Fruit fly (Drosophila melanogaster) whole organism, embryonic: Measurements from ENCODE around the gene smg.

Source experiments
- ATbp ChIP-seq: fragments of 200-800 bp; sonication (Bioruptor generic); optimal IDR thresholded peaks from 2 replicates; lab custom pipeline; 2017; ENCODE audit warnings: missing biosample characterization, mild to moderate bottlenecking, missing genetic modification characterization, missing genetic modification reagents
- C15 ChIP-seq: fragments of 200-800 bp; sonication (Bioruptor generic); IDR thresholded peaks from 3 replicates; pipeline ENCODE4 v1.3.6; 2022; ENCODE audit warnings: missing biosample characterization, missing genetic modification characterization
- CG10979 ChIP-seq: fragments of 200-800 bp; sonication (Bioruptor generic); optimal IDR thresholded peaks from 2 replicates; lab custom pipeline; 2018; ENCODE audit warnings: missing biosample characterization, mild to moderate bottlenecking, missing genetic modification characterization, moderate library complexity
- CG11085 ChIP-seq: fragments of 200-800 bp; sonication (Bioruptor generic); IDR thresholded peaks from 2 replicates; pipeline ENCODE4 v1.3.6; 2022; ENCODE audit warnings: missing biosample characterization, missing genetic modification characterization
- CG11695 ChIP-seq: fragments of 200-800 bp; sonication (Bioruptor generic); IDR thresholded peaks from 3 replicates; pipeline ENCODE4 v1.3.6; 2022; ENCODE audit warnings: missing biosample characterization, missing genetic modification characterization
- CG11723 ChIP-seq: fragments of 200-800 bp; sonication (Bioruptor generic); optimal IDR thresholded peaks from 2 replicates; lab custom pipeline; 2017; ENCODE audit warnings: missing biosample characterization, mild to moderate bottlenecking, missing genetic modification characterization
- CG15696 ChIP-seq: fragments of 200-800 bp; sonication (Bioruptor generic); optimal IDR thresholded peaks from 2 replicates; lab custom pipeline; 2019; ENCODE audit warnings: missing biosample characterization, mild to moderate bottlenecking, missing genetic modification characterization, moderate library complexity
- CG16813 ChIP-seq: fragments of 200-800 bp; sonication (Bioruptor generic); IDR thresholded peaks from 3 replicates; pipeline ENCODE4 v1.3.6; 2022; ENCODE audit warnings: missing biosample characterization, missing genetic modification characterization; ENCODE audit not compliant: partially characterized antibody
- CG18262 ChIP-seq: fragments of 200-800 bp; optimal IDR thresholded peaks from 3 replicates; lab custom pipeline; 2019; ENCODE audit warnings: missing biosample characterization, mild to moderate bottlenecking, missing genetic modification characterization, moderate library complexity
- CG2199 ChIP-seq: fragments of 200-800 bp; sonication (Bioruptor generic); IDR thresholded peaks from 3 replicates; pipeline ENCODE4 v1.3.6; 2022; ENCODE audit warnings: missing biosample characterization, missing genetic modification characterization
- CG3838 ChIP-seq: fragments of 200-800 bp; sonication (Bioruptor generic); optimal IDR thresholded peaks from 3 replicates; lab custom pipeline; 2016; ENCODE audit warnings: missing biosample characterization, missing genetic modification characterization
- CG4282 ChIP-seq: fragments of 200-800 bp; sonication (Bioruptor generic); optimal IDR thresholded peaks from 2 replicates; lab custom pipeline; 2016; ENCODE audit warnings: missing biosample characterization, missing genetic modification characterization
- CG6765 ChIP-seq: fragments of 200-800 bp; sonication (Bioruptor generic); optimal IDR thresholded peaks from 3 replicates; lab custom pipeline; 2017; ENCODE audit warnings: missing biosample characterization, mild to moderate bottlenecking, missing genetic modification characterization
- CG9817 ChIP-seq: fragments of 200-800 bp; sonication (Bioruptor generic); optimal IDR thresholded peaks from 2 replicates; lab custom pipeline; 2018; ENCODE audit warnings: missing biosample characterization, mild to moderate bottlenecking, missing genetic modification characterization, moderate library complexity
- CoRest ChIP-seq: fragments of 200-800 bp; sonication (Bioruptor generic); optimal IDR thresholded peaks from 3 replicates; lab custom pipeline; 2018; ENCODE audit warnings: missing biosample characterization, mild to moderate bottlenecking, missing genetic modification characterization, moderate library complexity
- CrebB ChIP-seq: fragments of 200-800 bp; sonication (Bioruptor generic); optimal IDR thresholded peaks from 3 replicates; lab custom pipeline; 2018; ENCODE audit warnings: missing biosample characterization, mild to moderate bottlenecking, missing genetic modification characterization
- D19B ChIP-seq: fragments of 200-800 bp; sonication (Bioruptor generic); optimal IDR thresholded peaks from 2 replicates; lab custom pipeline; 2017; ENCODE audit warnings: missing biosample characterization, mild to moderate bottlenecking, missing genetic modification characterization
- Dad ChIP-seq: fragments of 200-800 bp; sonication (Bioruptor generic); optimal IDR thresholded peaks from 3 replicates; lab custom pipeline; 2016; ENCODE audit warnings: missing biosample characterization, missing genetic modification characterization
- Dek ChIP-seq: fragments of 200-800 bp; sonication (Bioruptor generic); optimal IDR thresholded peaks from 3 replicates; lab custom pipeline; 2019; ENCODE audit warnings: missing biosample characterization, mild to moderate bottlenecking, missing genetic modification characterization, moderate library complexity
- Elba2 ChIP-seq: fragments of 200-800 bp; sonication (Bioruptor generic); optimal IDR thresholded peaks from 3 replicates; lab custom pipeline; 2016; ENCODE audit warnings: missing biosample characterization, missing genetic modification characterization
- Med ChIP-seq: fragments of 200-800 bp; sonication (Bioruptor generic); peaks from one replicate; lab custom pipeline; 2016; ENCODE audit warnings: missing biosample characterization, missing genetic modification characterization, mild to moderate bottlenecking, inconsistent platforms, moderate library complexity
- Mrtf ChIP-seq: fragments of 200-800 bp; sonication (Bioruptor generic); IDR thresholded peaks from 3 replicates; pipeline ENCODE4 v1.3.6; 2022; ENCODE audit warnings: missing biosample characterization, missing genetic modification characterization
- NFAT ChIP-seq: fragments of 200-800 bp; sonication (Bioruptor generic); IDR thresholded peaks from 2 replicates; pipeline ENCODE4 v1.3.6; 2022; ENCODE audit warnings: missing biosample characterization, missing genetic modification characterization
- Rfx ChIP-seq: fragments of 200-800 bp; sonication (Bioruptor generic); IDR thresholded peaks from 2 replicates; pipeline ENCODE4 v1.3.6; 2022; ENCODE audit warnings: missing biosample characterization, missing genetic modification characterization
- Tbp ChIP-seq: fragments of >200 bp; optimal IDR thresholded peaks from 2 replicates; lab custom pipeline; 2018; ENCODE audit warnings: missing biosample characterization, missing genetic modification characterization
- ara ChIP-seq: fragments of 200-800 bp; sonication (Bioruptor generic); IDR thresholded peaks from 2 replicates; pipeline ENCODE4 v1.3.6; 2022; ENCODE audit warnings: missing biosample characterization, missing genetic modification characterization
- bowl ChIP-seq: fragments of 200-800 bp; sonication (Bioruptor generic); IDR thresholded peaks from 2 replicates; pipeline ENCODE4 v1.3.6; 2022; ENCODE audit warnings: missing biosample characterization, missing genetic modification characterization
- caup ChIP-seq: fragments of 200-800 bp; sonication (Bioruptor generic); optimal IDR thresholded peaks from 3 replicates; lab custom pipeline; 2017; ENCODE audit warnings: missing biosample characterization, mild to moderate bottlenecking, missing genetic modification characterization, moderate library complexity; ENCODE audit not compliant: severe bottlenecking
- corto ChIP-seq: fragments of 200-800 bp; sonication (Bioruptor generic); optimal IDR thresholded peaks from 2 replicates; lab custom pipeline; 2016; ENCODE audit warnings: missing biosample characterization, mild to moderate bottlenecking, missing genetic modification characterization, moderate library complexity
- crol ChIP-seq: fragments of 200-800 bp; sonication (Bioruptor generic); IDR thresholded peaks from 2 replicates; pipeline ENCODE4 v1.3.6; 2022; ENCODE audit warnings: missing biosample characterization, missing genetic modification characterization
- cwo ChIP-seq: fragments of 200-800 bp; sonication (Bioruptor generic); optimal IDR thresholded peaks from 3 replicates; lab custom pipeline; 2017; ENCODE audit warnings: missing biosample characterization, missing genetic modification characterization, mild to moderate bottlenecking, moderate library complexity, missing genetic modification reagents
- dm ChIP-seq: fragments of 200-800 bp; sonication (Bioruptor generic); optimal IDR thresholded peaks from 3 replicates; lab custom pipeline; 2016; ENCODE audit warnings: missing biosample characterization, missing genetic modification characterization
- esg ChIP-seq: fragments of 200-800 bp; sonication (Bioruptor generic); conservative IDR thresholded peaks from 2 replicates; pipeline ENCODE4 v1.3.6; 2022; ENCODE audit warnings: missing biosample characterization, missing genetic modification characterization
- ewg ChIP-seq: fragments of 200-800 bp; sonication (Bioruptor generic); optimal IDR thresholded peaks from 3 replicates; lab custom pipeline; 2017; ENCODE audit warnings: mild to moderate bottlenecking, missing biosample characterization, missing genetic modification reagents, missing genetic modification characterization
- grn ChIP-seq: fragments of 200-800 bp; sonication (Bioruptor generic); optimal IDR thresholded peaks from 3 replicates; lab custom pipeline; 2017; ENCODE audit warnings: missing biosample characterization, missing genetic modification characterization
- jumu ChIP-seq: fragments of 200-800 bp; sonication (Bioruptor generic); optimal IDR thresholded peaks from 3 replicates; lab custom pipeline; 2016; ENCODE audit warnings: missing biosample characterization, missing genetic modification characterization
- lola ChIP-seq, 3 experiments: fragments of >200 bp in 2 of 3; fragments of 200-800 bp in 1 of 3; sonication (Bioruptor generic) in 1 of 3; optimal IDR thresholded peaks; 2 replicates each; lab custom pipeline; 2017 to 2019; ENCODE audit warnings: missing biosample characterization in 3 of 3, missing genetic modification characterization in 3 of 3, mild to moderate bottlenecking in 1 of 3, moderate library complexity in 1 of 3
- oc ChIP-seq: fragments of 200-800 bp; sonication (Bioruptor generic); optimal IDR thresholded peaks from 2 replicates; lab custom pipeline; 2018; ENCODE audit warnings: missing biosample characterization, mild to moderate bottlenecking, missing genetic modification characterization, moderate library complexity
- pfk ChIP-seq: fragments of 200-800 bp; sonication (Bioruptor generic); optimal IDR thresholded peaks from 2 replicates; lab custom pipeline; 2018; ENCODE audit warnings: missing biosample characterization, mild to moderate bottlenecking, missing genetic modification characterization, moderate library complexity
- prd ChIP-seq, 3 experiments: fragments of >200 bp in 2 of 3; fragments of 200-800 bp in 1 of 3; sonication (Bioruptor generic) in 1 of 3; optimal IDR thresholded peaks in 2 of 3; IDR thresholded peaks in 1 of 3; 2 replicates in 2 of 3; 3 replicates in 1 of 3; pipeline versions ENCODE4 v1.3.6 to Lab custom; 2017 to 2022; ENCODE audit warnings: missing biosample characterization in 1 of 3, missing genetic modification characterization in 1 of 3
- pros ChIP-seq: fragments of 200-800 bp; sonication (Bioruptor generic); optimal IDR thresholded peaks from 3 replicates; lab custom pipeline; 2019; ENCODE audit warnings: missing biosample characterization, mild to moderate bottlenecking, missing genetic modification characterization, moderate library complexity
- psq ChIP-seq: fragments of 200-800 bp; sonication (Bioruptor generic); optimal IDR thresholded peaks from 2 replicates; lab custom pipeline; 2017; ENCODE audit warnings: missing biosample characterization, missing genetic modification characterization
- sd ChIP-seq: fragments of 200-800 bp; sonication (Bioruptor generic); optimal IDR thresholded peaks from 3 replicates; lab custom pipeline; 2018; ENCODE audit warnings: missing biosample characterization, mild to moderate bottlenecking, missing genetic modification characterization, moderate library complexity
- ssp ChIP-seq: fragments of 200-800 bp; sonication (Bioruptor generic); IDR thresholded peaks from 2 replicates; pipeline ENCODE4 v1.3.6; 2022; ENCODE audit warnings: missing biosample characterization, missing genetic modification characterization
- tll ChIP-seq, 2 experiments: fragments of 200-800 bp in 1 of 2; fragments of >200 bp in 1 of 2; sonication (Bioruptor generic) in 1 of 2; optimal IDR thresholded peaks; 2 replicates each; lab custom pipeline; 2017 to 2019; ENCODE audit warnings: missing biosample characterization in 2 of 2, missing genetic modification characterization in 2 of 2, mild to moderate bottlenecking in 1 of 2, moderate library complexity in 1 of 2
- unc-4 ChIP-seq: fragments of 200-800 bp; sonication (Bioruptor generic); IDR thresholded peaks from 2 replicates; pipeline ENCODE4 v1.3.6; 2022; ENCODE audit warnings: missing biosample characterization, missing genetic modification characterization; ENCODE audit not compliant: partially characterized antibody

The smg gene

DNA sequence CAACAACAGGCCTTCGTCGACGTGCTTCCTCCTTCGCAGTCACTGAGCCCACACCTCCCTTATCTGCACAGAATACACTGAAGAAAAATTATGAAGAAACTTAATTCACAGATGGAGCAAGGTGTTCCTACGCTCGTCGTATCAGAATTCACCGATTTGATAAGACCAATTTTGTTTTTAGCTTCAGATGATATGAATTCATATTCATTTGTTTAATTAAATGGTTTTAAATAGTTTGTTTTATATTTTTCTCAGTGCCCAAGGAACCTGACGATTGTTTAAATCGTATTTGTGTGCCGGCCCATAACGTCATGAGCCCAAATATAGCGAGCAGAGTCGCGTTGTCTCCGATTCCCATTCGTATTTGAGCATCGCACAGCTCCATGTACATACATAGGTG, 25.8 kb upstream of the smg start (continued):
- TF ChIP-seq CG16813 (GFP tag; lab: Robert Waterston, UW) (no peak), corto (GFP tag; lab: Kevin White, UChicago) (no peak), ewg (GFP tag; lab: Kevin White, UChicago) (peak; percentile 39), ATbp (GFP tag; lab: Kevin White, UChicago) (peak; percentile 22), crol (GFP tag; lab: Robert Waterston, UW) (no peak), jumu (peak; percentile 23), CG11695 (peak; percentile 55; the same call in 1 of the 3 replicates), pros (no peak), esg (GFP tag; lab: Robert Waterston, UW) (peak; percentile 24; the same call in 1 of the 2 replicates), CG11085 (no peak), C15 (GFP tag; lab: Robert Waterston, UW) (0 out of 3 replicates have a peak, but pooled peaks have one; percentile 18), CrebB (tag; lab: Kevin White, UChicago) (peak; percentile 28), D19B (GFP tag; lab: Kevin White, UChicago) (no peak), dm (GFP tag; lab: Kevin White, UChicago) (peak; percentile 13), CG9817 (tag; lab: Kevin White, UChicago) (peak; percentile 17), CG4282 (GFP tag; lab: Kevin White, UChicago) (no peak), CG11723 (peak; percentile 10), grn (GFP tag; lab: Kevin White, UChicago) (peak; percentile 25)
- TF ChIP-seq, all 482 proteins: peak for 262

DNA sequence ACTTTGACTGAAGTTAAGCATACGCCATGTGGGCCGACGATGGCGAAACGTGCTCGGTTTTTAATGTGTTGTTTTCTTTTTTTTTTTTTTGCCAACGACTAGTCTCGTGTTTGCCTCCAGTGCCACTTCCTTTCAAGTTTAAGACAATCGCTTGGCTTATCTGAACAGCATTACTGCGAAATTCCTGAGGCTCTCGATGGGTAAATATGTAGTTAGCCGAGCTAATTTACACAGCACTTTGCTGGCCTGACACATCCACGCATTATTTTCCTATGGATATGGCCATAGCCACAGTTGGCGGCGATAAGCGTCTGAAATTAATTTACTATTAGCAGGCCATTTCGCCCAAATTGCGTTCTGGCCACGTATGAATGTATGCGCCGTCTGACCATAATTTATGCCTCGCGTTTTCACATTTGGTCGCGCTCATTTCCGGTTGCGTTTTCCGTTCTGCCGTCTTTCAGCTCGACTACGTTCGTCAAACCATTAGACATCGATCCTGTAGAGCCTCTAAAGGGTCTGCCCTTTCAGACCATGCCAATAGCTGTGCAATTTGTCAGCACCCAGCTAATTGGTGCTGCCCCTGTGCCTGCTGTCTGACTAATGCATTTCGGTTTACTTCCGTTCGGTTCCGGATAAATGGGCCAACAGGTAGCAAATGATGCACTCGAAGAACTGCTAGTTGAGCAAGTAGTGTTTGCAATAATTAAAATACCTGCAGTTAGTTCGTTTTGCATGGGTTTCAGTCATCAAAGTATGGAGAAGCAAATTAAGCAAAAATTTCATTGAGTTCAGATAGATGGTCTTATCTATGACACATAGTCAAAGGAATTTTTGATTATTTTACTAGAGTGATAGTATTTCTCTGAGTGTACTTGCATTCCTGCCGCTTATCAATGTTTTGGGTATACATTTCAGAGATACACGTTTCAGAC, 22.9 kb upstream of the smg start:
- peak; percentile 50; the same call in 1 of the 2 replicates for TF ChIP-seq Rfx
- no peak for TF ChIP-seq Dek (tag; lab: Kevin White, UChicago)
- peak; percentile 3 to 72 for TF ChIP-seq tll (GFP tag; optimal IDR thresholded peaks at IDR 0.05; lab: Kevin White, UChicago)
- peak; percentile 62 for TF ChIP-seq Elba2 (GFP tag; lab: Kevin White, UChicago)
- TF ChIP-seq Med, result peak; percentile 67
- TF ChIP-seq NFAT (GFP tag; lab: Robert Waterston, UW), result no peak
- TF ChIP-seq Dad (GFP tag; lab: Kevin White, UChicago), result no peak
- peak; percentile 6 for TF ChIP-seq sd
- TF ChIP-seq ara (GFP tag; lab: Robert Waterston, UW), result no peak
- no peak for TF ChIP-seq CG2199 (GFP tag; lab: Robert Waterston, UW)
- peak; percentile 26 for TF ChIP-seq cwo (GFP tag; lab: Kevin White, UChicago)
- TF ChIP-seq psq (GFP tag; lab: Kevin White, UChicago), result no peak
- TF ChIP-seq lola (GFP tag; optimal IDR thresholded peaks at IDR 0.05; lab: Kevin White, UChicago), result peak in 1 of 3 experiments; percentile 28
- TF ChIP-seq caup (GFP tag; lab: Kevin White, UChicago), result peak; percentile 23
- peak; percentile 51 for TF ChIP-seq CG15696 (tag; lab: Kevin White, UChicago)
- no peak for TF ChIP-seq oc (tag; lab: Kevin White, UChicago)
- no peak for TF ChIP-seq D19B (GFP tag; lab: Kevin White, UChicago)
- TF ChIP-seq CG10979 (tag; lab: Kevin White, UChicago), result peak; percentile 16
- no peak for TF ChIP-seq CG4282 (GFP tag; lab: Kevin White, UChicago)
- TF ChIP-seq ssp (GFP tag; lab: Robert Waterston, UW), result no peak
- no peak for TF ChIP-seq prd (optimal IDR thresholded peaks at IDR 0.05; lab: Kevin White, UChicago)
- TF ChIP-seq prd (GFP tag; IDR thresholded peaks at IDR 0.05; lab: Robert Waterston, UW), result peak; percentile 81
- no peak for TF ChIP-seq unc-4 (GFP tag; lab: Robert Waterston, UW)
- no peak for TF ChIP-seq bowl
- no peak for TF ChIP-seq CG3838 (GFP tag; lab: Kevin White, UChicago)
- TF ChIP-seq pfk, result no peak
- TF ChIP-seq CG6765 (GFP tag; lab: Kevin White, UChicago), result no peak
- no peak for TF ChIP-seq Tbp (GFP tag; lab: Kevin White, UChicago)
- TF ChIP-seq CoRest, result no peak
- no peak for TF ChIP-seq CG18262 (tag; lab: Kevin White, UChicago)
- TF ChIP-seq Mrtf (GFP tag; lab: Robert Waterston, UW), result no peak
